Fruit fly (Drosophila melanogaster): ENCODE results near the gene Manf.

DNA sequence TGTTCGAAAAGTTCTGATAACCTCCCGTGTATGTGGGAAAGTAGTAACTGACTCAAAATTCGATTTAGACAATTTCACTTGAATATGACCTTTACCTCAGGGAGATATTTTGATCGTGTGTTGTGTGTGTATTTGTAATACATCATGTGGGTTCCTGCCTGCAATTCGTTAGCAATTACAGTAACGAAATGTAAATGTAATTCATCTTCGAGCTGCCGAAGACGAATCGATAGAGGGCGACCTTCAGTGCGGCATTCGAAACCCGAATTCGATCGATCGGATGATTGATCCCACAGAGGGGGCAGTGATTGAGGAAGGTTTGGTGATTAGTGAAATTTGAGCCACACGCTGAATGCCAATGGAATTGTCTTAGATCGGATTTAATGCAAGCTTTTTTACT lies 21.2 kb downstream of the Manf start, which contains the start of gene CG10317:
- TF ChIP-seq CG17802 (tag; optimal IDR thresholded peaks at IDR 0.05) (no peak), ato (GFP tag; IDR thresholded peaks at IDR 0.05; ENCODE audit: partially characterized antibody) (no peak), CG12391 (tag; optimal IDR thresholded peaks at IDR 0.05) (no peak)
